Fruit fly (Drosophila melanogaster) Kc167 (cell line): ENCODE measurements around the gene CG33253.

ENCODE experiments used
- Sin3A ChIP-seq: fragments of >200 bp; optimal IDR thresholded peaks from 2 replicates; lab custom pipeline; 2018; ENCODE audit warnings: missing external identifiers
- h ChIP-seq: fragments of >200 bp; optimal IDR thresholded peaks from 3 replicates; lab custom pipeline; 2018; ENCODE audit warnings: missing external identifiers
- psq ChIP-seq: fragments of >200 bp; optimal IDR thresholded peaks from 2 replicates; lab custom pipeline; 2017; ENCODE audit warnings: missing external identifiers

DNA sequence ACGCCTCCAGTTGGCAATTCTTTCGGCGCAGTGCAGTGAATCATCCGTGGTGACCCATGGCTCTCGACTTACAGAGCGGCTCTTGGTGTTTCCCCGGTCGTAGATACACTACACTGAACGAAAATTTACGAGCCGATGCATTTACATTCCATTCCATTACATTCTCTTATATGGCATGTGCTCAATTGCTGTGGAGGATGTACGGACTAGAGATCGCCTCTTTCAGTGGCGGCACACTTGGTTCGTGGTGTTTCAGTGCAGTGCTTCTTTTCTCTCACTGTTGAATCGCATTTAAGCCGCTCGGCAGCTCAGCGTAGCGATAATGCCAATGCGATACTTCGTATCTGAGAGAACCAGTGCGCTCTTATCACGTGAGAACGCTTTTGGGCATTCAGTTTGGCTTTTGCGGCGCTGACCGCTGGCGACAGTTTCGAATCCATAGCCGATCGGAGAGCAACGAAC lies 4.4 kb downstream of the CG33253 start, which contains the start of gene Mec2:
- TF ChIP-seq psq (lab: Kevin White, UChicago), result no peak
- TF ChIP-seq h, result no peak
- TF ChIP-seq Sin3A (lab: Kevin White, UChicago), result no peak
